Fruit fly (Drosophila melanogaster) whole organism: ENCODE measurements around the gene CG4650.
"Not testable (repeated sequence)": the region's sequence is repeated elsewhere in the genome, so short reads cannot be mapped to it uniquely, and the experiment has no call there.

ENCODE experiments used
- CG8478 ChIP-seq: fragments of >200 bp; optimal IDR thresholded peaks from 2 replicates; lab custom pipeline; 2018; ENCODE audit warnings: inconsistent platforms
- pan ChIP-seq: fragments of >200 bp; optimal IDR thresholded peaks from 2 replicates; lab custom pipeline; 2017
- psq ChIP-seq: fragments of >200 bp; optimal IDR thresholded peaks from 2 replicates; lab custom pipeline; 2017

- not testable (repeated sequence) for TF ChIP-seq pan, psq, CG8478 (lab: Kevin White, UChicago)
Measured at dm6 chr2L:14741740-14742139, 33.0 kb downstream of the CG4650 start, which contains the start of gene CG42586.
